Fruit fly (Drosophila melanogaster) whole organism, prepupa: ENCODE results near the gene Sp7.

ENCODE experiments used
- CG10669 ChIP-seq: fragments of 200-800 bp; sonication (Bioruptor generic); optimal IDR thresholded peaks from 3 replicates; lab custom pipeline; 2018; ENCODE audit warnings: missing biosample characterization, mild to moderate bottlenecking, missing genetic modification characterization, moderate library complexity
- CG11762 ChIP-seq: fragments of 200-800 bp; sonication (Bioruptor generic); optimal IDR thresholded peaks from 3 replicates; lab custom pipeline; 2016; ENCODE audit warnings: missing biosample characterization, missing genetic modification characterization; ENCODE audit not compliant: insufficient read depth
- CG15336 ChIP-seq: fragments of 200-800 bp; sonication (Bioruptor generic); IDR thresholded peaks from 2 replicates; pipeline ENCODE4 v1.3.6; 2022; ENCODE audit warnings: missing biosample characterization, missing genetic modification characterization
- CG16779 ChIP-seq: fragments of 200-800 bp; sonication (Bioruptor generic); optimal IDR thresholded peaks from 3 replicates; lab custom pipeline; 2017; ENCODE audit warnings: missing biosample characterization, mild to moderate bottlenecking, missing genetic modification characterization
- CG31627 ChIP-seq: fragments of 200-800 bp; sonication (Bioruptor generic); optimal IDR thresholded peaks from 3 replicates; lab custom pipeline; 2016; ENCODE audit warnings: missing biosample characterization, missing genetic modification characterization
- CG6276 ChIP-seq: fragments of 200-800 bp; sonication (Bioruptor generic); optimal IDR thresholded peaks from 2 replicates; lab custom pipeline; 2017; ENCODE audit warnings: missing biosample characterization, mild to moderate bottlenecking, missing genetic modification characterization
- CG9139 ChIP-seq: fragments of 200-800 bp; sonication (Bioruptor generic); optimal IDR thresholded peaks from 3 replicates; lab custom pipeline; 2017; ENCODE audit warnings: missing biosample characterization, mild to moderate bottlenecking, missing genetic modification characterization
- Gug ChIP-seq: fragments of 200-800 bp; sonication (Bioruptor generic); IDR thresholded peaks from 2 replicates; pipeline ENCODE4 v1.3.6; 2022; ENCODE audit warnings: missing biosample characterization, missing genetic modification characterization
- Hr39 ChIP-seq: fragments of 200-800 bp; sonication (Bioruptor generic); optimal IDR thresholded peaks from 2 replicates; lab custom pipeline; 2016; ENCODE audit warnings: missing biosample characterization, missing genetic modification characterization
- dac ChIP-seq: fragments of 200-800 bp; sonication (Bioruptor generic); optimal IDR thresholded peaks from 2 replicates; lab custom pipeline; 2017; ENCODE audit warnings: missing biosample characterization, mild to moderate bottlenecking, missing genetic modification characterization
- eg ChIP-seq: fragments of 200-800 bp; sonication (Bioruptor generic); IDR thresholded peaks from 3 replicates; pipeline ENCODE4 v1.3.6; 2022; ENCODE audit warnings: missing biosample characterization, missing genetic modification characterization
- esn ChIP-seq: fragments of 200-800 bp; sonication (Bioruptor generic); optimal IDR thresholded peaks from 2 replicates; lab custom pipeline; 2016; ENCODE audit warnings: missing biosample characterization, mild to moderate bottlenecking, missing genetic modification characterization, moderate library complexity
- fkh ChIP-seq: fragments of 200-800 bp; sonication (Bioruptor generic); optimal IDR thresholded peaks from 3 replicates; lab custom pipeline; 2017; ENCODE audit warnings: missing biosample characterization, mild to moderate bottlenecking, missing genetic modification characterization, moderate library complexity
- ss ChIP-seq, 2 experiments: fragments of 200-800 bp; sonication (Bioruptor generic); optimal IDR thresholded peaks; 2 replicates in 1 of 2; 3 replicates in 1 of 2; lab custom pipeline; 2017 to 2018; ENCODE audit warnings: mild to moderate bottlenecking in 2 of 2, missing biosample characterization in 2 of 2, missing genetic modification characterization in 2 of 2, moderate library complexity in 1 of 2

DNA sequence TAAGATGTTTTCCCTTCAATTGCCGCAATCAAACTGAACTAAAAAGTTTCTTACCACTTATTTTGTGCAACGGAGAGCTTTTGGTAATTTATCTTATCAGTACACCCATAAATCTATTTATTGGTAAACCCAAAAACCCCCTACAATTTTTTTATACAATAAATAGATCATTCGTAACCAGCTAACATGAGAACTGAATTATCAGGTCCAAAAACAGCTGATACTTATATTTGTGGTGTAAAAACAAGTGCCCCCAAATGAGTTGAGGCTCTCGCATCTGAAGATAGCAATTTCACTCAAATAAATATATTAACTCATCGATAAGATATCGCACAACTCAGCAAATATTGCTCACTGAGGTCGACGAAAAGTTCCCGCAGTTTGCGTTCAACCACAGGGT is 28.3 kb downstream of the Sp7 start, which contains the start of gene CG18748:
- TF ChIP-seq CG11762 (GFP tag; lab: Kevin White, UChicago) (no peak), Gug (GFP tag; lab: Robert Waterston, UW) (no peak), CG10669 (GFP tag; lab: Kevin White, UChicago) (no peak), esn (GFP tag; lab: Kevin White, UChicago) (no peak), ss (GFP tag; optimal IDR thresholded peaks at IDR 0.05; lab: Kevin White, UChicago) (no peak), CG15336 (GFP tag; lab: Robert Waterston, UW) (no peak), CG9139 (GFP tag; lab: Kevin White, UChicago) (no peak), dac (GFP tag; lab: Kevin White, UChicago) (no peak), CG6276 (GFP tag; lab: Kevin White, UChicago) (no peak), CG31627 (GFP tag; lab: Kevin White, UChicago) (no peak), fkh (peak; percentile 2), Hr39 (no peak), CG16779 (tag; lab: Kevin White, UChicago) (no peak), eg (GFP tag; lab: Robert Waterston, UW) (no peak)
